Worm (Caenorhabditis elegans): ENCODE data around the gene dct-8.

- TF ChIP-seq ama-1 (optimal IDR thresholded peaks at IDR 0.05) = no peak
- TF ChIP-seq pros-1 (tag; optimal IDR thresholded peaks at IDR 0.05) = no peak
- no peak for TF ChIP-seq hlh-8 (tag; optimal IDR thresholded peaks at IDR 0.05)
- no peak for TF ChIP-seq lim-6 (tag; optimal IDR thresholded peaks at IDR 0.05)
These were observed 13.8 kb upstream of the dct-8 start, which contains the start of the genes F37C4.8 and oac-23 for ce11 chrIV:3881119-3881518.
